Worm (Caenorhabditis elegans) whole organism, L3 larva: ENCODE results near the gene F08G12.3.

Experiments
- aly-2 ChIP-seq: fragments of 150-350 bp; optimal IDR thresholded peaks from 2 replicates; lab custom pipeline; 2014; ENCODE audit warnings: missing biosample characterization, missing genetic modification characterization
- ama-1 ChIP-seq: fragments of 150-350 bp; optimal IDR thresholded peaks from 2 replicates; lab custom pipeline; 2018
- elt-2 ChIP-seq: sonication (generic microtip); optimal IDR thresholded peaks from 2 replicates; lab custom pipeline; 2016; ENCODE audit warnings: missing genetic modification reagents, mild to moderate bottlenecking, missing genetic modification characterization, missing compliant biosample characterization
- lin-39 ChIP-seq: fragments of 150-350 bp; optimal IDR thresholded peaks from 2 replicates; lab custom pipeline; 2018; ENCODE audit warnings: missing biosample characterization, missing genetic modification reagents, missing genetic modification characterization
- nhr-12 ChIP-seq: fragments of 150-350 bp; optimal IDR thresholded peaks from 2 replicates; lab custom pipeline; 2014; ENCODE audit warnings: missing biosample characterization, missing genetic modification characterization
- pha-4 ChIP-seq: fragments of 150-350 bp; optimal IDR thresholded peaks from 2 replicates; lab custom pipeline; 2014; ENCODE audit warnings: missing biosample characterization, missing genetic modification reagents, missing genetic modification characterization

DNA sequence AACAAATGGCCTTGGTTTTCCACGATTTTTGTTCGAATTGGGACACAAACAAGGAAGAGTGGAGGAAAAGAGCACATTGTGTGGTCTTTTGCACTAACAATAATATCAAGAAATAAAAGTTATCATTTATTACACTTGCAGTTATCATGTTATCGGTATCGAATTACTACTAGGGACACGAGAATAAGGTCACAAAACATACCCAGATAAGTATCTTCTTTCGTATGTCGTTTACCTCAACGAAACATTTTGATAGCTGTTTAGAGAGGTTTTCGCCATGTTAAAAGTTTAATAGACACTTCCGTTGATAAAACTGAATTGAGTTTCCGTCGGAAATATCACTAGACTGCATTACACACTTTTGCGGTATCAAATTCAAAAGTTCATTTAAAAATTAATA is 49.1 kb upstream of the F08G12.3 start:
- TF ChIP-seq elt-2 (tag; lab: Kevin White, UChicago) = peak; percentile 42
- TF ChIP-seq aly-2 = no peak
- TF ChIP-seq nhr-12 (tag; lab: Kevin White, UChicago) = no peak
- no peak for TF ChIP-seq lin-39 (tag; lab: Kevin White, UChicago)
- no peak for TF ChIP-seq pha-4 (tag; lab: Kevin White, UChicago)
- no peak for TF ChIP-seq ama-1 (lab: Kevin White, UChicago)
